Worm (Caenorhabditis elegans) whole organism, early embryonic: ENCODE data around the gene piit-1.

Source experiments
- F13C5.2 ChIP-seq: sonication (generic microtip); optimal IDR thresholded peaks from 2 replicates; lab custom pipeline; 2017; ENCODE audit warnings: mild to moderate bottlenecking, missing genetic modification characterization, inconsistent platforms, missing compliant biosample characterization
- aly-1 ChIP-seq: sonication (generic microtip); optimal IDR thresholded peaks from 2 replicates; lab custom pipeline; 2016; ENCODE audit warnings: missing genetic modification characterization, missing compliant biosample characterization
- ama-1 ChIP-seq: fragments of 150-350 bp; optimal IDR thresholded peaks from 2 replicates; lab custom pipeline; 2014
- ets-7 ChIP-seq: sonication (generic microtip); optimal IDR thresholded peaks from 2 replicates; lab custom pipeline; 2016; ENCODE audit warnings: missing genotype, missing genetic modification characterization, missing compliant biosample characterization
- hmg-4 ChIP-seq: fragments of 200-800 bp; sonication (Bioruptor generic); optimal IDR thresholded peaks from 2 replicates; lab custom pipeline; 2018; ENCODE audit warnings: mild to moderate bottlenecking, missing genetic modification characterization, missing compliant biosample characterization
- hnd-1 ChIP-seq: sonication (generic microtip); optimal IDR thresholded peaks from 2 replicates; lab custom pipeline; 2016; ENCODE audit warnings: missing genetic modification characterization, missing compliant biosample characterization
- scrt-1 ChIP-seq: fragments of 200-800 bp; sonication (Bioruptor generic); IDR thresholded peaks from 2 replicates; pipeline ENCODE4 v1.3.6; 2022; ENCODE audit warnings: missing genetic modification characterization, missing compliant biosample characterization
- tbx-11 ChIP-seq: fragments of 200-800 bp; sonication (Bioruptor generic); IDR thresholded peaks from 2 replicates; pipeline ENCODE4 v1.3.6; 2022; ENCODE audit warnings: missing genetic modification characterization, missing compliant biosample characterization
- tra-4 ChIP-seq: sonication (generic microtip); optimal IDR thresholded peaks from 2 replicates; lab custom pipeline; 2017; ENCODE audit warnings: missing genetic modification characterization, missing compliant biosample characterization

- TF ChIP-seq hnd-1 (tag; lab: Kevin White, UChicago) (no peak), tra-4 (no peak), scrt-1 (GFP tag; lab: Robert Waterston, UW) (no peak), F13C5.2 (tag; lab: Kevin White, UChicago) (no peak), ama-1 (lab: Kevin White, UChicago) (no peak), hmg-4 (GFP tag; lab: Kevin White, UChicago) (no peak), ets-7 (tag; lab: Kevin White, UChicago) (no peak), tbx-11 (GFP tag; lab: Robert Waterston, UW) (no peak), aly-1 (no peak)
Observed at ce11 chrV:11598807-11599206, 11.1 kb downstream of the piit-1 start, which contains the start of gene srx-84.
